Fruit fly (Drosophila melanogaster): ENCODE measurements around the gene CG9389.

CG9389 gene

DNA sequence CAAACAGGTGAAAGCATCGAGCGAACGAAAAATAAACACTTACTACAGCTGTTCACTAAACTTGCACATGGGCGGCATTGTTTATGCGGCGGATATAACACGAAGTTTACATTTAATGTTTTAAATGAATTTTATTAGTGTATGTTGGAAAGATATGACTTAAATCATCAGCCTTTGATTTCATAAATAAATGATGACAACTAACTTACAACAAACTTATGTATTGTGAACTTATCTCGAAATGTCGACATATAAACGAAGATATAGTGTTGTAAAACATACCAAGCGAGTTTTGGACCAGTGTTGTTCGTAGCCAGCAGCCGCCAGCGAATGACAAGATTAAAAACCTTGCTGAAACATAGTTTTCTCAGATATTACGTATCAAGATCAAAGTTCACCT is 34.0 kb upstream of the CG9389 start, which contains the start of the genes CG11309 and CG7632 (continued):
- peak; percentile 98 for TF ChIP-seq Ets21C (GFP tag; optimal IDR thresholded peaks at IDR 0.05)
- TF ChIP-seq Eip93F (GFP tag; optimal IDR thresholded peaks at IDR 0.05), result peak; percentile 98
- peak; percentile 99 for TF ChIP-seq CG32006 (GFP tag; optimal IDR thresholded peaks at IDR 0.05)
- peak; percentile 96 for TF ChIP-seq CG4318 (GFP tag; optimal IDR thresholded peaks at IDR 0.05)
- TF ChIP-seq Sox102F (GFP tag; optimal IDR thresholded peaks at IDR 0.05), result peak; percentile 100
- TF ChIP-seq CG7368 (GFP tag; optimal IDR thresholded peaks at IDR 0.05), result peak; percentile 99
- TF ChIP-seq CG8119 (GFP tag; IDR thresholded peaks at IDR 0.05), result peak; percentile 99
- peak; percentile 97 for TF ChIP-seq CG6276 (GFP tag; optimal IDR thresholded peaks at IDR 0.05)

DNA sequence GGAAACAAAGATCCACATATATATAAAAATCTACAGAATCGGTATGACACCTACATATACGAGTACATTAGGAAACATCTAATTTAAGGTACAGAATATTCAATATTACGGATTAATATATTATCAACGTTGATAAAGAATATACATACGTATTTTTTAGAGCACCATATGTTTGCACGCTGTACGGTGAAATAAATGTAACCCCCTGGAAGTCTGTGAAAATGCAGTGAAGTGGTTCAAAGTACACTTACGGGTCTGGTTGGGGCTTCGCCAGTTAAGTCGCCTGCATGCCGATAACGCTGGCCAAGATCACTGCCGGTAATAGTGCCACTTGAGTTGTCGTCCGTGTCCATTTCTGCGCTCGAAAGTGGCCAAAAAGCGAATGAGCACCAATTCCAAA is 33.3 kb upstream of the CG9389 start:
- no peak for TF ChIP-seq CG31627 (GFP tag; optimal IDR thresholded peaks at IDR 0.05)
- no peak for TF ChIP-seq salr (GFP tag; optimal IDR thresholded peaks at IDR 0.05)
- TF ChIP-seq CG32006 (GFP tag; optimal IDR thresholded peaks at IDR 0.05), result no peak
- no peak for TF ChIP-seq lz (GFP tag; optimal IDR thresholded peaks at IDR 0.05)
- TF ChIP-seq CG10669 (GFP tag; optimal IDR thresholded peaks at IDR 0.05), result no peak
- no peak for TF ChIP-seq Lpt (GFP tag; optimal IDR thresholded peaks at IDR 0.05)
- no peak for TF ChIP-seq CG3032 (tag; optimal IDR thresholded peaks at IDR 0.05)
- TF ChIP-seq Ets96B (tag; optimal IDR thresholded peaks at IDR 0.05), result no peak
- TF ChIP-seq topi (GFP tag; optimal IDR thresholded peaks at IDR 0.05), result no peak
- no peak for TF ChIP-seq CG1621 (tag; optimal IDR thresholded peaks at IDR 0.05)
- TF ChIP-seq dac (GFP tag; optimal IDR thresholded peaks at IDR 0.05), result no peak
- no peak for TF ChIP-seq Sox15 (GFP tag; optimal IDR thresholded peaks at IDR 0.05)
- no peak for TF ChIP-seq pdm3 (GFP tag; optimal IDR thresholded peaks at IDR 0.05)
- TF ChIP-seq CG6163 (GFP tag; IDR thresholded peaks at IDR 0.05), result no peak
- no peak for TF ChIP-seq net (GFP tag; optimal IDR thresholded peaks at IDR 0.05)
- TF ChIP-seq CG11902 (GFP tag; optimal IDR thresholded peaks at IDR 0.05), result no peak
- no peak for TF ChIP-seq CG6808 (GFP tag; optimal IDR thresholded peaks at IDR 0.05)
- TF ChIP-seq ss (GFP tag; optimal IDR thresholded peaks at IDR 0.05), result no peak
- TF ChIP-seq CG6276 (GFP tag; optimal IDR thresholded peaks at IDR 0.05), result no peak
- TF ChIP-seq CG4318 (GFP tag; optimal IDR thresholded peaks at IDR 0.05), result no peak

DNA sequence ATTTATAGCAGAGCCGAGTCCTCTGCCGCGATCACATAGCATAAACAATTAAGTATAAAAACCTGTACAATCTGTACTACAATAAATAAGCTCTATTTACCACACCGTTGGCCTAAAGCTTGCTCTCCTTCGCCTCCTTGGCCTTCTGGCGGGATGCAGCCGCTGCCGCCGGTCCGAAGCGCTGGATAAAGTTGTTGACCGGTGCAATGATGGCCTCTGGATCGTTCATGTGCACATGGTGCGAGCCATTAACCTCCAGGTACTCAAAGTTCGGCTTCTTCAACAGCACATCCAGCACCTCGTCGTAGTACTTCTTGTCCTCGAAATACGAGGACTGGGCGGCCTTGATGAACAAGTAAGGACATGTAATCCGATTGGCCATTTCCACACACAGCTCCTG is 32.1 kb upstream of the CG9389 start:
- TF ChIP-seq CG6276 (GFP tag; optimal IDR thresholded peaks at IDR 0.05), result no peak
- no peak for TF ChIP-seq CG1621 (tag; optimal IDR thresholded peaks at IDR 0.05)
- TF ChIP-seq Eip93F (GFP tag; optimal IDR thresholded peaks at IDR 0.05), result no peak
- no peak for TF ChIP-seq Ets21C (GFP tag; optimal IDR thresholded peaks at IDR 0.05)
- TF ChIP-seq CG4318 (GFP tag; optimal IDR thresholded peaks at IDR 0.05), result no peak
- no peak for TF ChIP-seq topi (GFP tag; optimal IDR thresholded peaks at IDR 0.05)
- no peak for TF ChIP-seq OdsH (GFP tag; optimal IDR thresholded peaks at IDR 0.05)
- no peak for TF ChIP-seq spab (GFP tag; optimal IDR thresholded peaks at IDR 0.05)
- TF ChIP-seq CG9139 (GFP tag; optimal IDR thresholded peaks at IDR 0.05), result no peak
- no peak for TF ChIP-seq CG6854 (GFP tag; optimal IDR thresholded peaks at IDR 0.05)
- no peak for TF ChIP-seq CG6792 (GFP tag; optimal IDR thresholded peaks at IDR 0.05)
- no peak for TF ChIP-seq CG7368 (GFP tag; optimal IDR thresholded peaks at IDR 0.05)
- TF ChIP-seq CG6163 (GFP tag; IDR thresholded peaks at IDR 0.05), result no peak
- no peak for TF ChIP-seq Lpt (GFP tag; optimal IDR thresholded peaks at IDR 0.05)
- TF ChIP-seq net (GFP tag; optimal IDR thresholded peaks at IDR 0.05), result no peak
- TF ChIP-seq Smox (GFP tag; optimal IDR thresholded peaks at IDR 0.05), result no peak
- TF ChIP-seq achi (GFP tag; optimal IDR thresholded peaks at IDR 0.05), result no peak
- no peak for TF ChIP-seq Ets96B (tag; optimal IDR thresholded peaks at IDR 0.05)
- TF ChIP-seq fkh (GFP tag; optimal IDR thresholded peaks at IDR 0.05), result no peak

DNA sequence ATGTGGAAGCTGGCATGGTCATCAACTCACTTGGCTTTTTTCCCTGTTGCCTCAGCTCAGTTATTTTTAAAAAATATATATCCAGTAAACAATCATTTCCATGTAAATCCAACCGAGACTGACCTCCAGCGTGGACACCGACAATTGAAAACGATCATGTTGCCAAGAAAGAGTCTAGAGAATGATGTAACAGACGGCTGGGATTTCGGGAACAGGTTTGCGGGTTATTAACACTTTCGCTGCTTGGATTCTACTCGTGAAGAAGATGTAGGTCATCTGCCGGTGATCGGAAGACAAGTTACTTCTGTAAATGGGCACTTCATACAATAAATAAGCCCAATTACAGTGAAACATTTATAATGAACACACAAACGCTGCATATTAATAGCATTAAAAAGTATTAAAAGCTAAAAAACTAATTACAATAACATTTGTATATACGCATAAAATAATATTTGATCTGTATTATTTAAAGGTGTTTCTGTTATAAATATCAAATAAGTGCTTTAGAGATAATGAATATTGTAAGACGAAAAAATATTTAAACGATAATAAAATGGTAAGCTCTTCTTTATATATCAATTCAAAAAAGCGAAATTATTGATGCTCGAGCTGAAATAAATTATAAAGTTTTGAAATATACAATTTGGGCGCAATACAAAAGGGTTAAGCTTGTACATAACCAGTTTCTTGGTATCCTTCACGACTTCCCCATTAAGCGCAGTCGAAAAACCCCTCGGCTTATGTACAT is 31.5 kb upstream of the CG9389 start:
- no peak for TF ChIP-seq achi (GFP tag; optimal IDR thresholded peaks at IDR 0.05)
- TF ChIP-seq CG10669 (GFP tag; optimal IDR thresholded peaks at IDR 0.05), result peak; percentile 3
- TF ChIP-seq eg (GFP tag; IDR thresholded peaks at IDR 0.05), result no peak
- TF ChIP-seq svp (GFP tag), result no peak
- TF ChIP-seq esn (GFP tag; optimal IDR thresholded peaks at IDR 0.05), result no peak
- TF ChIP-seq Smox (GFP tag; optimal IDR thresholded peaks at IDR 0.05), result no peak
- no peak for TF ChIP-seq Sox102F (GFP tag; optimal IDR thresholded peaks at IDR 0.05)
- TF ChIP-seq CG8119 (GFP tag; IDR thresholded peaks at IDR 0.05), result no peak
- TF ChIP-seq CG10631 (GFP tag; optimal IDR thresholded peaks at IDR 0.05), result no peak
- no peak for TF ChIP-seq CG11294 (GFP tag; IDR thresholded peaks at IDR 0.05)
- no peak for TF ChIP-seq cyc (GFP tag; optimal IDR thresholded peaks at IDR 0.05)
- no peak for TF ChIP-seq Gug (GFP tag; IDR thresholded peaks at IDR 0.05)
- peak; percentile 15 for TF ChIP-seq CG6808 (GFP tag; optimal IDR thresholded peaks at IDR 0.05)
- no peak for TF ChIP-seq CG6276 (GFP tag; optimal IDR thresholded peaks at IDR 0.05)
- TF ChIP-seq Blimp-1 (GFP tag; optimal IDR thresholded peaks at IDR 0.05), result peak; percentile 85
- peak; percentile 45 for TF ChIP-seq CG3032 (tag; optimal IDR thresholded peaks at IDR 0.05)
- TF ChIP-seq fd59A (GFP tag; optimal IDR thresholded peaks at IDR 0.05), result no peak
- TF ChIP-seq CG34406 (GFP tag; optimal IDR thresholded peaks at IDR 0.05), result no peak
- TF ChIP-seq Hr4 (GFP tag; optimal IDR thresholded peaks at IDR 0.05), result no peak
